Worm (Caenorhabditis elegans) whole organism, early embryonic: ENCODE measurements around the gene abu-7.

ENCODE experiments used
- B0310.2 ChIP-seq: sonication (generic microtip); optimal IDR thresholded peaks from 2 replicates; lab custom pipeline; 2016; ENCODE audit warnings: mild to moderate bottlenecking, missing genetic modification characterization, missing compliant biosample characterization
- aly-1 ChIP-seq: sonication (generic microtip); optimal IDR thresholded peaks from 2 replicates; lab custom pipeline; 2016; ENCODE audit warnings: missing genetic modification characterization, missing compliant biosample characterization
- ama-1 ChIP-seq: fragments of 150-350 bp; optimal IDR thresholded peaks from 2 replicates; lab custom pipeline; 2014
- flt-1 ChIP-seq: fragments of 200-800 bp; sonication (Bioruptor generic); IDR thresholded peaks from 2 replicates; pipeline ENCODE4 v1.3.6; 2022; ENCODE audit warnings: missing genetic modification characterization, missing compliant biosample characterization
- hnd-1 ChIP-seq: sonication (generic microtip); optimal IDR thresholded peaks from 2 replicates; lab custom pipeline; 2016; ENCODE audit warnings: missing genetic modification characterization, missing compliant biosample characterization
- pes-1 ChIP-seq: fragments of 200-800 bp; sonication (Bioruptor generic); IDR thresholded peaks from 2 replicates; pipeline ENCODE4 v1.3.6; 2022; ENCODE audit warnings: missing genetic modification reagents, missing genetic modification characterization, missing compliant biosample characterization
- tbx-11 ChIP-seq: fragments of 200-800 bp; sonication (Bioruptor generic); IDR thresholded peaks from 2 replicates; pipeline ENCODE4 v1.3.6; 2022; ENCODE audit warnings: missing genetic modification characterization, missing compliant biosample characterization
- tbx-37 ChIP-seq: fragments of 200-800 bp; sonication (Bioruptor generic); conservative IDR thresholded peaks from 2 replicates; pipeline ENCODE4 v1.3.6; 2022; ENCODE audit warnings: missing genetic modification reagents, missing genetic modification characterization, missing compliant biosample characterization

ce11 chrV:5200188-5200587 is 35.6 kb upstream of the abu-7 start:
- no peak for TF ChIP-seq aly-1
- TF ChIP-seq ama-1 (lab: Kevin White, UChicago) = no peak
- TF ChIP-seq flt-1 (GFP tag; lab: Robert Waterston, UW) = no peak
- no peak for TF ChIP-seq B0310.2 (tag; lab: Kevin White, UChicago)
- no peak for TF ChIP-seq tbx-37 (GFP tag; lab: Robert Waterston, UW)
- no peak for TF ChIP-seq hnd-1 (tag; lab: Kevin White, UChicago)
- TF ChIP-seq pes-1 (GFP tag; lab: Robert Waterston, UW) = no peak
- no peak for TF ChIP-seq tbx-11 (GFP tag; lab: Robert Waterston, UW)
